Fruit fly (Drosophila melanogaster): ENCODE measurements around the gene cv-d.

The cv-d gene

DNA sequence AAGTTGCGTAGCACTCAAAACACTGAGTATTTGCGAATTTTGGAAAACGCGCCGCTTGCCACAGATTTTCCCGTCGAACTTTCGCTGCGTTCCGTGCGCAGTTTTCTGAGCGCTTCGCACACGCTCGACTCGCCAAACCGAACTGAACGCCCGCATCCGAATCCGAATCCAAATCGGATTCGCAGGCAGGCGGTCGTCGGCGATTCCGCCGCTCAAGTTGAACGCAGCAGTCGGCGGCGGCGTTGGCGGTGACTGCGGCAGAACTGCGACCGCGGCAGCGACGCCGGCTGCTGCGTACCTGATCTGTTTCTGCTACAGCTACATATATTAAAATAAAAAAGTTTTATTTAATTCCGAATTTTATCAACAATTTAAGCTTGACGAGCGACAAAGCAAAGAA lies 22.2 kb upstream of the cv-d start, which contains the start of gene CG31183:
CG31183 (minus strand) TSS at position 329 of the 400 bp plus-strand sequence.
- TF ChIP-seq Ets98B (GFP tag; IDR thresholded peaks at IDR 0.05) (no peak), EcR (GFP tag; optimal IDR thresholded peaks at IDR 0.05) (no peak), CG4496 (GFP tag; IDR thresholded peaks at IDR 0.05) (no peak; the same call in 1 of the 3 replicates), CG8301 (tag; optimal IDR thresholded peaks at IDR 0.05) (no peak), Pif1A (GFP tag; optimal IDR thresholded peaks at IDR 0.05) (no peak)

- no peak for TF ChIP-seq CG13204 (GFP tag; optimal IDR thresholded peaks at IDR 0.05)
Measured at dm6 chr3R:15872829-15873440, 19.6 kb upstream of the cv-d start.

DNA sequence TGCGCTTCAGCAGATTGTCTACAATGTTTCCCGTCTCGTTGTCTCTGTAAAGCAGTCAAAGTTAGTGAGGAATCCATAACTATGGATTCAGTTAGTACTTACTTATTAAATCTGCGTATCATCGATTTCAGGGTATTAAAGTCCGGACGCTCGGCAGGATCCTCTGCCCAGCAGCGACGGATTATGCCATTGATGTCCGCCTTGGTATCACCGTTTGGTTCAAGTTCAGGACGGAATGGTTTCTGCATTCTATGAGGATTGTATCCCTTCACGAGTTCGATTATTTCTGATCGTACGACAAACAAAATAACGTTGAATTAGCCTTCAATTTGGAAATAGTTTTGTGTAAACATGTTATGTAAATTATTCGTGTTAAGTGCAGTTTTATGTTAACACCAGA lies 6.5 kb upstream of the cv-d start, which contains the start of gene CG9632:
CG9632 (plus strand) TSS at position 301 of the 400 bp plus-strand sequence.
- no peak for TF ChIP-seq CG13204 (GFP tag; optimal IDR thresholded peaks at IDR 0.05)
- TF ChIP-seq CG15710 (tag; optimal IDR thresholded peaks at IDR 0.05), result no peak
- TF ChIP-seq Ets98B (GFP tag; IDR thresholded peaks at IDR 0.05), result no peak
- no peak for TF ChIP-seq CG8159 (tag; optimal IDR thresholded peaks at IDR 0.05)

DNA sequence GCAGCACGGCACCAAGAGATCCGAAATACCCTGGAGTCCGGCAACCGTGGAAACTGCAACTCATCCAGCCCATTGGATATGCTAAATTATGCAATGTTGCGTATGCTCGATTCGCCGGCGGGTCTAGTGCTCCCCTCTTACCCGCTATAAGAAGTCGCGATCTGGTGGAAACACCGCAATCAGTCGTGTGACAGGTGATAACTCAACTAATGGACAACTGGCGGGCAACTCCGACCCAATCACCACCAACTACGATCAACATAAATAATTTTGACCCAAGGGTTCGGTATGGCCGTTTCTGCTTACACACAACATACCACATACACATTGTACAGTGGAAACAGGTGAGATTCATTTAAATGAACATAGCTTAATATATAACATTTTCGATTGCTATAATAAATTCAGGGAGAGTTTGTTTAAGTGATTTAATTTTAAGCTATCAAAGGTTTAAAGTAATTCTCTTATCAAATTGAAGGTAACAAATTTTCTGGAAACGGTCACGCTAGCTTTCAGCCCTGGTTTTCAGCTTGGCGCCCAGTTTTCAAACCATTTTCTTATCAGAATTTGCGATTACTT lies 3.9 kb upstream of the cv-d start, which contains the start of gene Hmt-1:
Hmt-1 (minus strand) TSS at position 282 of the 579 bp plus-strand sequence.
- TF ChIP-seq fd96Ca (GFP tag; IDR thresholded peaks at IDR 0.05), result no peak
- no peak for TF ChIP-seq CG34367 (tag; optimal IDR thresholded peaks at IDR 0.05)
- no peak for TF ChIP-seq EcR (GFP tag; optimal IDR thresholded peaks at IDR 0.05)
- TF ChIP-seq CG12605 (GFP tag; IDR thresholded peaks at IDR 0.05), result no peak
- TF ChIP-seq CG15710 (tag; optimal IDR thresholded peaks at IDR 0.05), result no peak
- TF ChIP-seq rn (GFP tag; IDR thresholded peaks at IDR 0.05), result no peak
- no peak for TF ChIP-seq Snoo (tag; optimal IDR thresholded peaks at IDR 0.05)
- no peak for TF ChIP-seq CG8301 (tag; optimal IDR thresholded peaks at IDR 0.05)
- TF ChIP-seq D1 (tag; optimal IDR thresholded peaks at IDR 0.05), result no peak
- no peak for TF ChIP-seq gl (tag; optimal IDR thresholded peaks at IDR 0.05)
- TF ChIP-seq CG10348 (GFP tag; IDR thresholded peaks at IDR 0.05), result no peak
- TF ChIP-seq Ets98B (GFP tag; IDR thresholded peaks at IDR 0.05), result no peak
- no peak for TF ChIP-seq Pif1B (GFP tag; optimal IDR thresholded peaks at IDR 0.05)
- no peak for TF ChIP-seq Pif1A (GFP tag; optimal IDR thresholded peaks at IDR 0.05)
- no peak for TF ChIP-seq CG13204 (GFP tag; optimal IDR thresholded peaks at IDR 0.05)
- TF ChIP-seq CG17806 (tag; optimal IDR thresholded peaks at IDR 0.05), result no peak
- no peak for TF ChIP-seq CG14655 (GFP tag; optimal IDR thresholded peaks at IDR 0.05)
- TF ChIP-seq CG4496 (GFP tag; IDR thresholded peaks at IDR 0.05), result no peak
- TF ChIP-seq CG32121 (GFP tag; IDR thresholded peaks at IDR 0.05), result no peak
- no peak for TF ChIP-seq CG9948 (tag; optimal IDR thresholded peaks at IDR 0.05)

- TF ChIP-seq EcR (GFP tag; optimal IDR thresholded peaks at IDR 0.05) (peak; percentile 70), Ets98B (GFP tag; IDR thresholded peaks at IDR 0.05) (no peak), Pif1A (GFP tag; optimal IDR thresholded peaks at IDR 0.05) (no peak)
Measured at dm6 chr3R:15851912-15852311, 1.5 kb downstream of the cv-d start.

DNA sequence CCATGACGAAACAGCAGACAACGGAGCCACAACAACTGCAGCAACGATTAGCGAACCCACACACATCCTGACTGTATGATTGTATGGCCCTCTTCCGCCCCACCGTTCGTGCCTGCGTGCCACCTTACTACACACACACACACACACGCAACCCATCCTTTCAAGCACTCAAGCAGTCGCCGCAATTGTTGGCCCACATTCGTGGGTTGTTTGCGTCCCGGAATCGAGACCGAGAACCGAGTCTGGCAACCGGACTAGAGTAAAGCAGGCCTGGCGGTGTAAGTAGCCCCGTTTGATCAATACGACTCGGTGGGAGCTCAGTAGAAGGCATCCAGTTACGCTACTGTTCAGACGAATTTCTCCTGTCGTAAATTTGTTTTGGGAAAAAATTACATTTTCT lies 7.1 kb downstream of the cv-d start, which contains the start of gene CG4546:
CG4546 (plus strand) TSS at position 301 of the 400 bp plus-strand sequence.
- no peak for TF ChIP-seq CG15710 (tag; optimal IDR thresholded peaks at IDR 0.05)
- TF ChIP-seq CG32121 (GFP tag; IDR thresholded peaks at IDR 0.05), result no peak
- TF ChIP-seq D1 (tag; optimal IDR thresholded peaks at IDR 0.05), result no peak
- 0 out of 3 replicates have a peak, but pooled peaks have one; percentile 23 for TF ChIP-seq CG4496 (GFP tag; IDR thresholded peaks at IDR 0.05)
- no peak for TF ChIP-seq EcR (GFP tag; optimal IDR thresholded peaks at IDR 0.05)

- TF ChIP-seq gl (tag; optimal IDR thresholded peaks at IDR 0.05) (no peak), CG10348 (GFP tag; IDR thresholded peaks at IDR 0.05) (no peak), fd96Ca (GFP tag; IDR thresholded peaks at IDR 0.05) (no peak), CG4496 (GFP tag; IDR thresholded peaks at IDR 0.05) (no peak), EcR (GFP tag; optimal IDR thresholded peaks at IDR 0.05) (no peak), CG17806 (tag; optimal IDR thresholded peaks at IDR 0.05) (no peak), D1 (tag; optimal IDR thresholded peaks at IDR 0.05) (no peak), CG9948 (tag; optimal IDR thresholded peaks at IDR 0.05) (no peak), Pif1B (GFP tag; optimal IDR thresholded peaks at IDR 0.05) (no peak)
Measured at dm6 chr3R:15839294-15839693, 14.1 kb downstream of the cv-d start, which contains the start of gene Pbp45. Gene Pbp45, minus strand, starts transcription at chr3R:15839515.

All from whole organism, pupa.